Fruit fly (Drosophila melanogaster): ENCODE data around the gene Afti.

Gene Afti

DNA sequence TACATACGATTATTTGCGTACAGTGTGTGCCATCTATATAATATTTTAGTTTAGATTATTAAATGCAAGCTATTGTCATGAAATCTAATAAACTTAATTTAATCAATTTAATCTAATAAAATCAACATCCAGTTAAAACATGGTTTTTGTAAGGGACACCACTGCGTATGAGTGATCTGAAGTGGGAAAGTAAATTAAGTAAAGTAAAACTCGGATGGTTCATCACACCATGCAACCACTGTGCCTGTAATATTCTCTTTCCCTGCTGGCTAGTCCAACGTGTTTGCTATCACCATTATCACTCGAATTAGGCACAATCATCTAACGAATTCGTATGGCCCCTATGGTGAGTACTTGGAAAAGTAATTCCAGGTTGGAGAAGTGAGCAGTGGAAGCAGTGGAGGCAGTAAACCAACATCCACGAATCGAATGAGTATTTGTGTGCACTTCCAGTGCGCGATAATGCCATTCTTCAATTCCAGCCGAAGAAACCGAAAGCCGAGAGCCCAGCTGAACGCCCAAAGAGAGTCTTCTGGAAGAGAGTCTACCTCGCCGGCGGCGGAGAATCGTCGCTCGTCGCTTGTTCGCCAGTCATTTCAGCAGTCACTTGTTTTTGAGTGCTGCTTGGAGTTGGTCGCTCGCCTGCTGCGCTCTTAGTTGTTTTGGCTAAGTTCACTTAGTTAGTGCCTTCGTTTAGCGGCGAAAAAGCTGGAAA is 37.7 kb downstream of the Afti start, which contains the start of gene red (continued):
- TF ChIP-seq repo (GFP tag; optimal IDR thresholded peaks at IDR 0.05) (no peak), Dll (GFP tag; IDR thresholded peaks at IDR 0.05; ENCODE audit: partially characterized antibody) (no peak), CG11456 (GFP tag; IDR thresholded peaks at IDR 0.05) (peak; percentile 74; the same call in 2 of the 3 replicates), CG6854 (GFP tag; optimal IDR thresholded peaks at IDR 0.05) (peak; percentile 62), Hmr (GFP tag; optimal IDR thresholded peaks at IDR 0.05) (peak; percentile 70), HLH4C (GFP tag; IDR thresholded peaks at IDR 0.05; ENCODE audit: partially characterized antibody) (0 out of 3 replicates have a peak, but pooled peaks have one; percentile 22), Hey (tag; optimal IDR thresholded peaks at IDR 0.05) (peak; percentile 9), Nf-YA (GFP tag; IDR thresholded peaks at IDR 0.05) (no peak), Gug (GFP tag; IDR thresholded peaks at IDR 0.05) (peak; percentile 67; the same call in 3 of the 4 replicates), CG8290 (GFP tag; optimal IDR thresholded peaks at IDR 0.05) (peak; percentile 29), CG8290 (tag; optimal IDR thresholded peaks at IDR 0.05) (peak in 1 of 2 experiments; percentile 67), CG13424 (tag; optimal IDR thresholded peaks at IDR 0.05) (peak; percentile 81), crp (GFP tag; optimal IDR thresholded peaks at IDR 0.05) (peak in 1 of 2 experiments; percentile 19), Atf-2 (GFP tag; optimal IDR thresholded peaks at IDR 0.05) (peak; percentile 14), salm (tag; optimal IDR thresholded peaks at IDR 0.05) (peak; percentile 29), CG18476 (GFP tag; optimal IDR thresholded peaks at IDR 0.05) (peak; percentile 33), CG9932 (GFP tag; IDR thresholded peaks at IDR 0.05) (peak; percentile 75), zen2 (GFP tag; IDR thresholded peaks at IDR 0.05; ENCODE audit: partially characterized antibody) (no peak), CG30403 (GFP tag; optimal IDR thresholded peaks at IDR 0.05) (peak; percentile 69), MBD-R2 (GFP tag; IDR thresholded peaks at IDR 0.05) (peak; percentile 50; the same call in 1 of the 2 replicates), CG30020 (tag; optimal IDR thresholded peaks at IDR 0.05) (no peak), Dref (GFP tag; IDR thresholded peaks at IDR 0.05) (no peak), Tbp (GFP tag; optimal IDR thresholded peaks at IDR 0.05) (no peak), ems (GFP tag; optimal IDR thresholded peaks at IDR 0.05) (peak; percentile 64), dysf (GFP tag; IDR thresholded peaks at IDR 0.05) (peak; percentile 84), CG6683 (GFP tag; optimal IDR thresholded peaks at IDR 0.05) (peak; percentile 45), CG1603 (tag; optimal IDR thresholded peaks at IDR 0.05) (peak; percentile 47), tll (GFP tag; optimal IDR thresholded peaks at IDR 0.05) (no peak), CG9797 (GFP tag; optimal IDR thresholded peaks at IDR 0.05) (no peak), kay (GFP tag; optimal IDR thresholded peaks at IDR 0.05) (no peak), CG3995 (GFP tag; optimal IDR thresholded peaks at IDR 0.05) (peak; percentile 83), Bgb (GFP tag; IDR thresholded peaks at IDR 0.05; ENCODE audit: partially characterized antibody) (no peak), CG12071 (GFP tag; optimal IDR thresholded peaks at IDR 0.05) (peak; percentile 65), mam (GFP tag; optimal IDR thresholded peaks at IDR 0.05) (peak; percentile 63), z (GFP tag; IDR thresholded peaks at IDR 0.05) (peak; percentile 58; the same call in 2 of the 3 replicates), CG16779 (GFP tag; IDR thresholded peaks at IDR 0.05) (no peak), ken (GFP tag; IDR thresholded peaks at IDR 0.05) (peak; percentile 65; the same call in 2 of the 3 replicates), Dbx (GFP tag; IDR thresholded peaks at IDR 0.05) (peak; percentile 81), ham (GFP tag; IDR thresholded peaks at IDR 0.05) (peak; percentile 51; the same call in 1 of the 2 replicates), zfh2 (GFP tag; optimal IDR thresholded peaks at IDR 0.05) (peak; percentile 62), danr (GFP tag; IDR thresholded peaks at IDR 0.05) (peak; percentile 58; the same call in 1 of the 2 replicates), Antp (GFP tag; optimal IDR thresholded peaks at IDR 0.05) (peak; percentile 23), gce (GFP tag; IDR thresholded peaks at IDR 0.05) (no peak), Eip74EF (GFP tag; optimal IDR thresholded peaks at IDR 0.05) (peak in 1 of 2 experiments; percentile 56), CG12942 (GFP tag; optimal IDR thresholded peaks at IDR 0.05) (peak; percentile 48), fd64A (GFP tag; optimal IDR thresholded peaks at IDR 0.05) (peak; percentile 45), Fer3 (tag; optimal IDR thresholded peaks at IDR 0.05) (peak; percentile 83), CG8388 (GFP tag; optimal IDR thresholded peaks at IDR 0.05) (peak; percentile 54), CG10431 (GFP tag; optimal IDR thresholded peaks at IDR 0.05) (no peak)

Data from whole organism, embryonic.